Worm (Caenorhabditis elegans): ENCODE measurements around the gene T22B2.2.
A peak's percentile ranks its signal among the peaks of the same experiment; 100 is the strongest.

T22B2.2 gene

DNA sequence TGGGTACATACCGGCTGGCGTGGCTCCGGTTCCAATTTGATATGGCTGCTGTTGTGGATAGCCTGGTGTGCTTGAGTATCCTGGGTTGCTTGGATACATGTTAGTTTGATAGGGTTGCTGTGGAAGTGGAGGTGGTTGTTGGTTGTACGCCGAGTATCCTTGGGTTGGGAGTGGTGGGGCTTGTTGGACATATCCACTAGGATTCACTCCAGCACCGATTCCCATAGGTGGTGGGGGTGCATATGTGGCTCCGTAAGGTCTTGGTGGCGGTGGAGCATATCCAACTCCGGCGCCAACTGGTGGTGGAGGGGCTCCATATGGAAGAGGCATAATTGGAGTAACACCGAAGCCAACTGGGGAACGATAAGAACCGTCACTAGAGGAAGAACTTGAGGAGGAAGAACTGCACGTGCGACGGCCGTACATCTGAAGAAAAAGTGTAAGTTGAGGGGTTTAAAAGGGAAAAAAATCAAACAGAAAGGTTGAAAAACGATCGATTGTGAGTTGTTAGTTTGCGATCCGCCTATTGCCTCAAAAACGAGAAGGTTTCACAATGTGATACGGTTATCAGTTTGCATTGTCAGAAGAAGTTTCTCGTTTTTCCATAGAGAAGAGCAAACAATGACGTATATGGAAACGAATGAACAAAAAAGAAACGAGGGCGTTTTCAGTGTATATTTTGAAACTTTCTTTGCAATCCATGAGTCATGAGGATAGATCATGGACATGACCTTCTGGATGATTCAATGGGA lies 48.2 kb downstream of the T22B2.2 start, which contains the start of gene C16B8.3 (continued):
- no peak for TF ChIP-seq Y105C5A.15 (GFP tag; IDR thresholded peaks at IDR 0.05)
- TF ChIP-seq mxl-3 (GFP tag; optimal IDR thresholded peaks at IDR 0.05): peak; percentile 17
- TF ChIP-seq Y5F2A.4 (GFP tag; optimal IDR thresholded peaks at IDR 0.05): no peak
- no peak for TF ChIP-seq lin-38 (GFP tag; IDR thresholded peaks at IDR 0.05)
- TF ChIP-seq F37D6.2 (tag; optimal IDR thresholded peaks at IDR 0.05): no peak
- TF ChIP-seq nhr-11 (tag; optimal IDR thresholded peaks at IDR 0.05): no peak
- no peak for TF ChIP-seq unc-39 (tag; optimal IDR thresholded peaks at IDR 0.05)
- TF ChIP-seq rbr-2 (tag; optimal IDR thresholded peaks at IDR 0.05): no peak
- peak; percentile 46 for TF ChIP-seq ama-1 (optimal IDR thresholded peaks at IDR 0.05)
- no peak for TF ChIP-seq nhr-76 (tag; optimal IDR thresholded peaks at IDR 0.05)
- no peak for TF ChIP-seq gei-8 (GFP tag; optimal IDR thresholded peaks at IDR 0.05)
- TF ChIP-seq lin-29 (GFP tag; IDR thresholded peaks at IDR 0.05): no peak
- TF ChIP-seq nhr-48 (tag; optimal IDR thresholded peaks at IDR 0.05): peak; percentile 37
- TF ChIP-seq Y75B8A.6 (GFP tag; IDR thresholded peaks at IDR 0.05): no peak
- peak; percentile 71 for TF ChIP-seq hlh-11 (tag; optimal IDR thresholded peaks at IDR 0.05)
- TF ChIP-seq mdl-1 (tag; optimal IDR thresholded peaks at IDR 0.05): peak in 1 of 2 experiments; percentile 66
- no peak for TF ChIP-seq php-3 (GFP tag; IDR thresholded peaks at IDR 0.05)
- TF ChIP-seq lim-7 (GFP tag; IDR thresholded peaks at IDR 0.05): no peak
- TF ChIP-seq daf-19 (GFP tag; conservative IDR thresholded peaks at IDR 0.05): no peak
- TF ChIP-seq aha-1 (tag): peak; percentile 48

DNA sequence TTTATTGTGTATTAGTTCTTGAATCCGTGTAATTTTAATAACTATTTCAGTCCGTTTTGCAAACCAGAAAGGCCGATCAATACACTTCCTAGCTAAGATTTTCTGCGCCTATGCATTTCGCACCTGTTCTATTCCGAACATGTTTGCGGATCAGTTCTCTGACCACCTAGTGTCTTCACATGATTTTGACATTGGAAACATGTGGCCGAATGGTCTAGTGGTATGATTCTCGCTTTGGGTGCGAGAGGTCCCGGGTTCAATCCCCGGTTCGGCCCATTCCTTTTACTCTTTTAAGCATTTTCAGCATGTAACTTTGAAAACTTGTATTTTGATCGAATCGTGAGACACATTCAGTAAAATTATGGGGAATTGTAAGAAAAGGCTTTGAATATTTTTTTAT lies 49.2 kb downstream of the T22B2.2 start:
- TF ChIP-seq nhr-10 (tag; optimal IDR thresholded peaks at IDR 0.05) (no peak), ceh-20 (GFP tag; IDR thresholded peaks at IDR 0.05) (0 out of 2 replicates have a peak, but pooled peaks have one; percentile 52), vab-7 (GFP tag; IDR thresholded peaks at IDR 0.05) (peak; percentile 41; the same call in 1 of the 2 replicates), duxl-1 (tag; optimal IDR thresholded peaks at IDR 0.05; ENCODE audit: poor library complexity) (peak; percentile 32), mxl-2 (GFP tag; conservative IDR thresholded peaks at IDR 0.05) (0 out of 2 replicates have a peak, but pooled peaks have one; percentile 45), pha-4 (GFP tag; IDR thresholded peaks at IDR 0.05) (peak; percentile 84), pha-4 (tag; optimal IDR thresholded peaks at IDR 0.05) (no peak), sdz-12 (GFP tag; optimal IDR thresholded peaks at IDR 0.05) (peak; percentile 33), ctbp-1 (GFP tag; IDR thresholded peaks at IDR 0.05) (peak; percentile 54; the same call in 1 of the 2 replicates), lim-7 (GFP tag; IDR thresholded peaks at IDR 0.05) (peak; percentile 82), saeg-2 (GFP tag; IDR thresholded peaks at IDR 0.05) (0 out of 2 replicates have a peak, but pooled peaks have one; percentile 33), snpc-1.2 (GFP tag; IDR thresholded peaks at IDR 0.05) (peak; percentile 82), skn-1 (tag; optimal IDR thresholded peaks at IDR 0.05) (no peak), nhr-42 (GFP tag; IDR thresholded peaks at IDR 0.05) (peak; percentile 64), fkh-10 (GFP tag; optimal IDR thresholded peaks at IDR 0.05) (no peak), nhr-6 (tag; optimal IDR thresholded peaks at IDR 0.05) (no peak), hlh-30 (tag; optimal IDR thresholded peaks at IDR 0.05; ENCODE audit: insufficient read depth) (peak; percentile 64), madf-5 (GFP tag; IDR thresholded peaks at IDR 0.05) (peak; percentile 66 to 71; a peak in 1 of 4 replicates), F26F4.8 (GFP tag; conservative IDR thresholded peaks at IDR 0.05) (peak; percentile 40; the same call in 1 of the 2 replicates), dve-1 (tag; optimal IDR thresholded peaks at IDR 0.05; ENCODE audit: insufficient read depth) (peak; percentile 54), dmd-8 (GFP tag; IDR thresholded peaks at IDR 0.05) (peak; percentile 94), tra-1 (GFP tag; IDR thresholded peaks at IDR 0.05) (peak; percentile 68), Y105C5A.15 (GFP tag; IDR thresholded peaks at IDR 0.05) (peak; percentile 77; the same call in 1 of the 2 replicates), F44E2.7 (GFP tag; IDR thresholded peaks at IDR 0.05) (peak; percentile 73; the same call in 1 of the 2 replicates), lin-38 (GFP tag; IDR thresholded peaks at IDR 0.05) (peak; percentile 68), dmd-9 (GFP tag; IDR thresholded peaks at IDR 0.05) (peak; percentile 67; the same call in 1 of the 2 replicates), lin-29 (GFP tag; IDR thresholded peaks at IDR 0.05) (0 out of 2 replicates have a peak, but pooled peaks have one; percentile 53), egl-43 (GFP tag; IDR thresholded peaks at IDR 0.05) (peak; percentile 88), unc-62 (GFP tag; optimal IDR thresholded peaks at IDR 0.05 in 1 of 2) (no peak), unc-62 (tag; optimal IDR thresholded peaks at IDR 0.05) (no peak), Y48G9A.11 (GFP tag; IDR thresholded peaks at IDR 0.05) (peak; percentile 51), set-16 (GFP tag; IDR thresholded peaks at IDR 0.05) (no peak), ceh-44 (GFP tag; IDR thresholded peaks at IDR 0.05) (no peak)

Measured in whole organism, L4 larva.